Worm (Caenorhabditis elegans): ENCODE measurements around the gene W09G12.10.

ce11 chrIV:1221167-1221566 is at the start of gene W09G12.10:
- TF ChIP-seq nhr-28 (tag; optimal IDR thresholded peaks at IDR 0.05), result no peak
- TF ChIP-seq unc-62 (GFP tag; optimal IDR thresholded peaks at IDR 0.05), result no peak
- TF ChIP-seq hmg-11 (tag; optimal IDR thresholded peaks at IDR 0.05), result no peak
- no peak for TF ChIP-seq egl-27 (tag; optimal IDR thresholded peaks at IDR 0.05)
- no peak for TF ChIP-seq lsy-12 (tag; optimal IDR thresholded peaks at IDR 0.05)
- no peak for TF ChIP-seq lin-39 (tag; optimal IDR thresholded peaks at IDR 0.05)
- no peak for TF ChIP-seq skn-1 (tag; optimal IDR thresholded peaks at IDR 0.05)

All from whole organism, L3 larva.